Fruit fly (Drosophila melanogaster) whole organism, embryonic: ENCODE data around the gene CG32437.
A peak's percentile ranks its signal among the peaks of the same experiment; 100 is the strongest.

Source experiments
- BEAF-32 ChIP-seq: fragments of 200-800 bp; sonication (Bioruptor generic); optimal IDR thresholded peaks from 3 replicates; lab custom pipeline; 2017; ENCODE audit warnings: missing biosample characterization, missing genetic modification characterization, mild to moderate bottlenecking, moderate library complexity, missing genetic modification reagents
- CG10979 ChIP-seq: fragments of 200-800 bp; sonication (Bioruptor generic); optimal IDR thresholded peaks from 2 replicates; lab custom pipeline; 2018; ENCODE audit warnings: missing biosample characterization, mild to moderate bottlenecking, missing genetic modification characterization, moderate library complexity
- CG11695 ChIP-seq: fragments of 200-800 bp; sonication (Bioruptor generic); IDR thresholded peaks from 3 replicates; pipeline ENCODE4 v1.3.6; 2022; ENCODE audit warnings: missing biosample characterization, missing genetic modification characterization
- CG12236 ChIP-seq: fragments of 200-800 bp; sonication (Bioruptor generic); optimal IDR thresholded peaks from 2 replicates; lab custom pipeline; 2016; ENCODE audit warnings: missing biosample characterization, missing genetic modification characterization
- CG13123 ChIP-seq: fragments of 200-800 bp; sonication (Bioruptor generic); optimal IDR thresholded peaks from 2 replicates; lab custom pipeline; 2016; ENCODE audit warnings: missing biosample characterization, missing genetic modification characterization
- CG13287 ChIP-seq: fragments of 200-800 bp; sonication (Bioruptor generic); IDR thresholded peaks from 2 replicates; pipeline ENCODE4 v1.3.6; 2022; ENCODE audit warnings: missing biosample characterization, missing genetic modification characterization; ENCODE audit not compliant: partially characterized antibody
- CG15514 ChIP-seq: fragments of 200-800 bp; sonication (Bioruptor generic); optimal IDR thresholded peaks from 3 replicates; lab custom pipeline; 2017; ENCODE audit warnings: missing biosample characterization, missing genetic modification characterization, mild to moderate bottlenecking, moderate library complexity, missing genetic modification reagents
- CG2678 ChIP-seq: fragments of 200-800 bp; sonication (Bioruptor generic); optimal IDR thresholded peaks from 3 replicates; lab custom pipeline; 2019; ENCODE audit warnings: missing biosample characterization, mild to moderate bottlenecking, missing genetic modification characterization, moderate library complexity
- CG2712 ChIP-seq: fragments of 200-800 bp; optimal IDR thresholded peaks from 3 replicates; lab custom pipeline; 2019; ENCODE audit warnings: missing biosample characterization, mild to moderate bottlenecking, missing genetic modification characterization, moderate library complexity
- CG34224 ChIP-seq: fragments of 200-800 bp; sonication (Bioruptor generic); IDR thresholded peaks from 3 replicates; pipeline ENCODE4 v1.3.6; 2022; ENCODE audit warnings: missing biosample characterization, missing genetic modification characterization; ENCODE audit not compliant: partially characterized antibody
- CG34422 ChIP-seq: fragments of 200-800 bp; sonication (Bioruptor generic); IDR thresholded peaks from 3 replicates; pipeline ENCODE4 v1.3.6; 2022; ENCODE audit warnings: missing biosample characterization, missing genetic modification characterization
- CG3847 ChIP-seq: fragments of 200-800 bp; sonication (Bioruptor generic); IDR thresholded peaks from 2 replicates; pipeline ENCODE4 v1.3.6; 2022; ENCODE audit warnings: missing biosample characterization, missing genetic modification characterization
- CG4617 ChIP-seq: fragments of 200-800 bp; sonication (Bioruptor generic); optimal IDR thresholded peaks from 3 replicates; lab custom pipeline; 2016; ENCODE audit warnings: missing biosample characterization, missing genetic modification characterization, borderline replicate concordance
- CG4820 ChIP-seq: fragments of 200-800 bp; sonication (Bioruptor generic); optimal IDR thresholded peaks from 3 replicates; lab custom pipeline; 2016; ENCODE audit warnings: missing biosample characterization, missing genetic modification characterization
- CG6791 ChIP-seq: fragments of 200-800 bp; sonication (Bioruptor generic); IDR thresholded peaks from 3 replicates; pipeline ENCODE4 v1.3.6; 2022; ENCODE audit warnings: missing biosample characterization, missing genetic modification characterization; ENCODE audit not compliant: partially characterized antibody
- CG7839 ChIP-seq: fragments of 200-800 bp; sonication (Bioruptor generic); optimal IDR thresholded peaks from 3 replicates; lab custom pipeline; 2018; ENCODE audit warnings: missing biosample characterization, mild to moderate bottlenecking, missing genetic modification characterization, moderate library complexity
- CG8765 ChIP-seq: fragments of 200-800 bp; sonication (Bioruptor generic); IDR thresholded peaks from 2 replicates; pipeline ENCODE4 v1.3.6; 2022; ENCODE audit warnings: missing biosample characterization, missing genetic modification characterization
- CG9797 ChIP-seq: fragments of 200-800 bp; sonication (Bioruptor generic); optimal IDR thresholded peaks from 3 replicates; lab custom pipeline; 2018; ENCODE audit warnings: missing biosample characterization, mild to moderate bottlenecking, missing genetic modification characterization
- CTCF ChIP-seq: fragments of 200-800 bp; sonication (Bioruptor generic); optimal IDR thresholded peaks from 2 replicates; lab custom pipeline; 2017; ENCODE audit warnings: missing biosample characterization, mild to moderate bottlenecking, missing genetic modification characterization, moderate library complexity
- CrebB ChIP-seq: fragments of 200-800 bp; sonication (Bioruptor generic); optimal IDR thresholded peaks from 3 replicates; lab custom pipeline; 2018; ENCODE audit warnings: missing biosample characterization, mild to moderate bottlenecking, missing genetic modification characterization
- Dp ChIP-seq: fragments of 200-800 bp; sonication (Bioruptor generic); optimal IDR thresholded peaks from 2 replicates; lab custom pipeline; 2018; ENCODE audit warnings: missing biosample characterization, mild to moderate bottlenecking, missing genetic modification characterization, moderate library complexity
- Ets97D ChIP-seq: fragments of 200-800 bp; sonication (Bioruptor generic); optimal IDR thresholded peaks from 3 replicates; lab custom pipeline; 2016; ENCODE audit warnings: missing biosample characterization, missing genetic modification characterization
- Fer1 ChIP-seq: fragments of 200-800 bp; sonication (Bioruptor generic); optimal IDR thresholded peaks from 2 replicates; lab custom pipeline; 2017; ENCODE audit warnings: missing biosample characterization, mild to moderate bottlenecking, missing genetic modification characterization
- Fer2 ChIP-seq: fragments of 200-800 bp; sonication (Bioruptor generic); optimal IDR thresholded peaks from 2 replicates; lab custom pipeline; 2018; ENCODE audit warnings: missing biosample characterization, mild to moderate bottlenecking, missing genetic modification characterization, moderate library complexity
- Hey ChIP-seq: fragments of 200-800 bp; sonication (Bioruptor generic); optimal IDR thresholded peaks from 3 replicates; lab custom pipeline; 2018; ENCODE audit warnings: missing biosample characterization, mild to moderate bottlenecking, missing genetic modification characterization
- HmgZ ChIP-seq: fragments of 200-800 bp; sonication (Bioruptor generic); optimal IDR thresholded peaks from 2 replicates; lab custom pipeline; 2018; ENCODE audit warnings: missing biosample characterization, mild to moderate bottlenecking, missing genetic modification characterization
- Lhr ChIP-seq: fragments of 200-800 bp; sonication (Bioruptor generic); optimal IDR thresholded peaks from 3 replicates; lab custom pipeline; 2017; ENCODE audit warnings: mild to moderate bottlenecking, missing biosample characterization, missing genetic modification reagents, missing genetic modification characterization
- Mad ChIP-seq: fragments of 200-800 bp; sonication (Bioruptor generic); optimal IDR thresholded peaks from 2 replicates; lab custom pipeline; 2016; ENCODE audit warnings: missing biosample characterization, missing genetic modification characterization
- Sin3A ChIP-seq: fragments of >200 bp; optimal IDR thresholded peaks from 2 replicates; lab custom pipeline; 2018
- amos ChIP-seq: fragments of 200-800 bp; sonication (Bioruptor generic); IDR thresholded peaks from 2 replicates; pipeline ENCODE4 v1.3.6; 2022; ENCODE audit warnings: missing biosample characterization, missing genetic modification characterization; ENCODE audit not compliant: partially characterized antibody
- chinmo ChIP-seq: fragments of 200-800 bp; sonication (Bioruptor generic); IDR thresholded peaks from 4 replicates; pipeline ENCODE4 v1.3.6; 2022; ENCODE audit warnings: missing biosample characterization, missing genetic modification characterization; ENCODE audit not compliant: partially characterized antibody
- croc ChIP-seq: fragments of 200-800 bp; sonication (Bioruptor generic); conservative IDR thresholded peaks from 3 replicates; pipeline ENCODE4 v1.3.6; 2022; ENCODE audit warnings: missing biosample characterization, missing genetic modification characterization
- dan ChIP-seq: fragments of 200-800 bp; sonication (Bioruptor generic); IDR thresholded peaks from 2 replicates; pipeline ENCODE4 v1.3.6; 2022; ENCODE audit warnings: missing biosample characterization, missing genetic modification characterization
- gfzf ChIP-seq: fragments of 200-800 bp; sonication (Bioruptor generic); optimal IDR thresholded peaks from 2 replicates; lab custom pipeline; 2016; ENCODE audit warnings: missing biosample characterization, mild to moderate bottlenecking, missing genetic modification characterization, moderate library complexity
- hbn ChIP-seq: fragments of 200-800 bp; sonication (Bioruptor generic); IDR thresholded peaks from 2 replicates; pipeline ENCODE4 v1.3.6; 2022; ENCODE audit warnings: missing biosample characterization, missing genetic modification characterization; ENCODE audit not compliant: partially characterized antibody
- mld ChIP-seq: fragments of 200-800 bp; sonication (Bioruptor generic); IDR thresholded peaks from 3 replicates; pipeline ENCODE4 v1.3.6; 2022; ENCODE audit warnings: missing biosample characterization, missing genetic modification characterization; ENCODE audit not compliant: partially characterized antibody
- nerfin-1 ChIP-seq: fragments of 200-800 bp; sonication (Bioruptor generic); optimal IDR thresholded peaks from 3 replicates; lab custom pipeline; 2019; ENCODE audit warnings: missing biosample characterization, mild to moderate bottlenecking, missing genetic modification characterization, moderate library complexity
- nmo ChIP-seq: fragments of 200-800 bp; sonication (Bioruptor generic); optimal IDR thresholded peaks from 2 replicates; lab custom pipeline; 2018; ENCODE audit warnings: missing biosample characterization, mild to moderate bottlenecking, missing genetic modification characterization, moderate library complexity
- p53 ChIP-seq: fragments of 200-800 bp; sonication (Bioruptor generic); optimal IDR thresholded peaks from 2 replicates; lab custom pipeline; 2016; ENCODE audit warnings: missing biosample characterization, missing genetic modification characterization
- pita ChIP-seq: fragments of 200-800 bp; sonication (Bioruptor generic); optimal IDR thresholded peaks from 2 replicates; lab custom pipeline; 2017; ENCODE audit warnings: missing biosample characterization, mild to moderate bottlenecking, missing genetic modification characterization
- ranshi ChIP-seq: fragments of 200-800 bp; sonication (Bioruptor generic); IDR thresholded peaks from 2 replicates; pipeline ENCODE4 v1.3.6; 2022; ENCODE audit warnings: missing biosample characterization, missing genetic modification characterization
- row ChIP-seq: fragments of 200-800 bp; sonication (Bioruptor generic); IDR thresholded peaks from 3 replicates; pipeline ENCODE4 v1.3.6; 2022; ENCODE audit warnings: missing biosample characterization, missing genetic modification characterization
- sens ChIP-seq: fragments of 200-800 bp; sonication (Bioruptor generic); peaks from one replicate; lab custom pipeline; 2016; ENCODE audit warnings: missing biosample characterization, missing genetic modification characterization
- slp2 ChIP-seq: fragments of 200-800 bp; sonication (Bioruptor generic); optimal IDR thresholded peaks from 2 replicates; lab custom pipeline; 2016; ENCODE audit warnings: missing biosample characterization, missing genetic modification characterization
- sr ChIP-seq: fragments of 200-800 bp; sonication (Bioruptor generic); IDR thresholded peaks from 3 replicates; pipeline ENCODE4 v1.3.6; 2022; ENCODE audit warnings: missing biosample characterization, missing genetic modification characterization
- trem ChIP-seq: fragments of 200-800 bp; optimal IDR thresholded peaks from 3 replicates; lab custom pipeline; 2019; ENCODE audit warnings: missing biosample characterization, mild to moderate bottlenecking, missing genetic modification characterization, moderate library complexity
- z ChIP-seq: fragments of 200-800 bp; sonication (Bioruptor generic); IDR thresholded peaks from 3 replicates; pipeline ENCODE4 v1.3.6; 2022; ENCODE audit warnings: missing biosample characterization, missing genetic modification characterization
- zf30C ChIP-seq: fragments of 200-800 bp; sonication (Bioruptor generic); optimal IDR thresholded peaks from 3 replicates; lab custom pipeline; 2018; ENCODE audit warnings: missing biosample characterization, mild to moderate bottlenecking, missing genetic modification characterization

Gene CG32437

DNA sequence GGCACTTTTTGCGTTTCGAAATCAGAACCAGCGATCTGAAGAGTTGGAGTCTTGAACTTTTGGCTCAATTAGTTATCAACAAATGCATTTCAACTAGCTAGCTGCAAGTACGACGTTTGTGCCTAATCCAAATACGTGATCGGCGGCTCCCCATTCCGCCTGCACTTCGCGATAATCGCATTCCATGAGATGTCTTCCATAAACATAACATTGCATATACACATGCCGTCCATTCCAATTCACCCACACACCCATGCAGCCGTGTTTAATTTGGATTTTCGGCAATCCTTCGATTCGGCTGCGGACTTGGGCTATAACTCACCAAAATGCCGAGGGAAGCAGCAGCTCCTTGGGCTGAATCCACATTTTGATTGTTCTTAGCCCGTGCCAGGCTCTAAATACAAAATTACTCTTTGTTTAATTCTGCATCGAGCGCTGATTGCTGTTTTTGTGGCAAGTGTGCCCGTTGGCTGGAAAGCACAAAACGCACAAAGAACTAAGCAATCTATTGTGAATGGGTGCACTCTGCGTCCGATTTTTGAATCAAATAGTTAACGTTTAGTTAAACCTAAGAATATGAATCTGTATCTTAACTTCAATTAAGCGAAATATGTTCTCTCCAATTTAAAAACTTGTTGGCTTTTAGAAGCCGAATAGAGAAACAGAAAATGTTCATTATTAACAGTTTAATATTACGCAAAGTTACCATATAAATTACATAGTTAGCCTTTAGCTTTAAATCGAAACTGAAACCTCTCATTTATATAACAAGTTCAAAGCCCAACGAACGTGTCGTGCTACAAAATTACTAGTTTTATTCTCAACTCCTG lies 14.0 kb upstream of the CG32437 start, which contains the start of the genes Tbc1d8-9 and CG32436 (continued):
- TF ChIP-seq CrebB (tag; lab: Kevin White, UChicago) (no peak), sr (GFP tag; lab: Robert Waterston, UW) (no peak), Fer1 (GFP tag; lab: Kevin White, UChicago) (peak; percentile 12), Fer2 (tag; lab: Kevin White, UChicago) (no peak), chinmo (0 out of 4 replicates have a peak, but pooled peaks have one; percentile 75), BEAF-32 (GFP tag; lab: Kevin White, UChicago) (peak; percentile 39), p53 (GFP tag; lab: Kevin White, UChicago) (peak; percentile 8), pita (GFP tag; lab: Kevin White, UChicago) (no peak), CG11695 (GFP tag; lab: Robert Waterston, UW) (no peak), trem (tag; lab: Kevin White, UChicago) (peak; percentile 60), mld (GFP tag; lab: Robert Waterston, UW) (no peak), amos (GFP tag; lab: Robert Waterston, UW) (peak; percentile 28; the same call in 1 of the 2 replicates), Ets97D (GFP tag; lab: Kevin White, UChicago) (peak; percentile 56), CG2678 (tag; lab: Kevin White, UChicago) (no peak), HmgZ (tag; lab: Kevin White, UChicago) (peak; percentile 40), CG10979 (peak; percentile 24), CG3847 (GFP tag; lab: Robert Waterston, UW) (peak; percentile 23; the same call in 1 of the 2 replicates), sens (peak; percentile 42), zf30C (GFP tag; lab: Kevin White, UChicago) (no peak), nmo (GFP tag; lab: Kevin White, UChicago) (peak; percentile 28), CG6791 (GFP tag; lab: Robert Waterston, UW) (peak; percentile 62; the same call in 2 of the 3 replicates), croc (GFP tag; lab: Robert Waterston, UW) (no peak), CG4617 (GFP tag; lab: Kevin White, UChicago) (peak; percentile 87), CG15514 (GFP tag; lab: Kevin White, UChicago) (peak; percentile 92), CG2712 (tag; lab: Kevin White, UChicago) (peak; percentile 100), CTCF (GFP tag; lab: Kevin White, UChicago) (peak; percentile 15), CG13287 (GFP tag; lab: Robert Waterston, UW) (peak; percentile 36; the same call in 1 of the 2 replicates), gfzf (GFP tag; lab: Kevin White, UChicago) (peak; percentile 93), CG13123 (GFP tag; lab: Kevin White, UChicago) (no peak), hbn (0 out of 2 replicates have a peak, but pooled peaks have one; percentile 15), dan (GFP tag; lab: Robert Waterston, UW) (no peak), z (GFP tag; lab: Robert Waterston, UW) (no peak), row (GFP tag; lab: Robert Waterston, UW) (peak; percentile 41; the same call in 1 of the 3 replicates), ranshi (GFP tag; lab: Robert Waterston, UW) (peak; percentile 17; the same call in 1 of the 2 replicates), CG9797 (GFP tag; lab: Kevin White, UChicago) (peak; percentile 77), Hey (tag; lab: Kevin White, UChicago) (no peak), CG4820 (GFP tag; lab: Kevin White, UChicago) (peak; percentile 93), Dp (GFP tag; lab: Kevin White, UChicago) (peak; percentile 72), slp2 (no peak), CG34224 (0 out of 3 replicates have a peak, but pooled peaks have one; percentile 13), CG8765 (GFP tag; lab: Robert Waterston, UW) (no peak), Mad (GFP tag; lab: Kevin White, UChicago) (peak; percentile 6), CG34422 (GFP tag; lab: Robert Waterston, UW) (peak; percentile 36; the same call in 1 of the 3 replicates), Sin3A (lab: Kevin White, UChicago) (peak; percentile 22), CG7839 (tag; lab: Kevin White, UChicago) (no peak), Lhr (GFP tag; lab: Kevin White, UChicago) (peak; percentile 31), CG12236 (GFP tag; lab: Kevin White, UChicago) (no peak), nerfin-1 (tag; lab: Kevin White, UChicago) (peak; percentile 84)
